Worm (Caenorhabditis elegans): ENCODE data around the gene npr-34.

npr-34 gene

DNA sequence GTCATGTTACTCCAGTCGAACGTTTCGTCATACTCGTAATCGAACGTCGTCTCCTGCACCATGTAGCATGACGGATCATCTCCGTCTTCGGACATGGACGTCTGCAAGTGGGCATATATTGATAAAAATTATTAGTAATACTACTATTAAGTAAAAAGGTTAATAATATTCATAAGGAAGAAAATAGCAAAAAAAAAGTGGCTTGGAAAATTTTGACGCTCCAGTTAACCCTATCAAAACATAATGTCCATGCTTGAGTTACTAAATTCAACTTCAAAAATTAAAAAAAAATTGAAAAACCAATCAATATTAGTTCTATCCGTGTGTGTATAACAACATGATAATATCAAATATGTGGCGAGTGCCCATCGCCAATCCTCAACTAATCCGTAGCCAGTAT is at the start of gene npr-34:
npr-34 (minus strand) TSS at position 101 of the 400 bp plus-strand sequence.
- TF ChIP-seq nhr-12 (tag; optimal IDR thresholded peaks at IDR 0.05), result no peak
- no peak for TF ChIP-seq nhr-76 (tag; optimal IDR thresholded peaks at IDR 0.05)
- no peak for TF ChIP-seq ces-1 (GFP tag; optimal IDR thresholded peaks at IDR 0.05)
- TF ChIP-seq zip-8 (tag; optimal IDR thresholded peaks at IDR 0.05), result no peak
- TF ChIP-seq tbx-8 (GFP tag; optimal IDR thresholded peaks at IDR 0.05), result no peak

DNA sequence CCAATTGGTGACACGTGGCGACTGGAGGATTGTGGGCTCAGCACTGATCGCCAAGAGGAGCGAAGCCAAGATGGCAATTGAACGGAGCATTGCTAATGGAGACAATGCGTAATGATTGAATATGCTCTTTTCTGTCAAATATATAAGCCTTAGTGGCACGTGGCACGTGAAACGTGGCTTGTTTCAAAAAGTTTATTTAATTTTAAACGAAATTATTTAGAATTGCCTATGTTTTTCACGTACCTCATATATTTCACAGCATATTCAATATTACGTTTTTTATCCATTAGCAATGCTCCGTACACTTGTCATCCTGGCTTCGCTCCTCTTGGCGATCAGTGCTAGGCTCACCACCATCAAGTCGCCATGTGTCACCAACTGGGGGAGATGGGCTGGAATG is 46.9 kb upstream of the npr-34 start, which contains the start of gene Y54E2A.9:
Y54E2A.9 (minus strand) TSS at position 101 of the 400 bp plus-strand sequence.
- no peak for TF ChIP-seq snpc-4 (tag; optimal IDR thresholded peaks at IDR 0.05)
- TF ChIP-seq mep-1 (tag; optimal IDR thresholded peaks at IDR 0.05), result no peak
- no peak for TF ChIP-seq elt-1 (tag; optimal IDR thresholded peaks at IDR 0.05; ENCODE audit: borderline replicate concordance, insufficient read depth)
- TF ChIP-seq ces-1 (GFP tag; optimal IDR thresholded peaks at IDR 0.05), result no peak
- TF ChIP-seq lsy-2 (tag; optimal IDR thresholded peaks at IDR 0.05), result no peak
- no peak for TF ChIP-seq ceh-39 (tag; optimal IDR thresholded peaks at IDR 0.05)
- TF ChIP-seq bed-3 (GFP tag; optimal IDR thresholded peaks at IDR 0.05), result no peak
- no peak for TF ChIP-seq mab-5 (tag; optimal IDR thresholded peaks at IDR 0.05)

DNA sequence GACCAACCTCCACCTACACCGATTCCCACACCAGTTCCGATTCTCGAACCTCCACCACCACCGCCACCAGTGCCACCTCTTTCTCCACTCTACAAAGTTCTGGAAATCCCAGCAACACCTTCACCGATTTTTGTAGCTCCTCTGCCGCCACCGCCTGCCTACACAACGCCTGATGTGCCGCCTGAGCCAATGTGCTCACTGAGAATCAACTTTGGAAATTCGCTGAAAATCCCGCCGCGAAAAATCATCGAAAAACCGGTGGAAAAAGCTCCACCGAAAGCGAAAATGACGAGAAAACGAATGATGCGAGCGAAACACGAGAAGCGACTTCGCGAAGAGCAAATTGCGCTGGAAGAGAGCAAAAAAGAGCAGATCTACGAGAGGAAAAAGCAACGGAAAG is 40.8 kb upstream of the npr-34 start:
- TF ChIP-seq snpc-4 (tag; optimal IDR thresholded peaks at IDR 0.05), result no peak
- TF ChIP-seq elt-3 (tag; optimal IDR thresholded peaks at IDR 0.05), result no peak
- no peak for TF ChIP-seq flh-1 (GFP tag; optimal IDR thresholded peaks at IDR 0.05)
- TF ChIP-seq zip-8 (tag; optimal IDR thresholded peaks at IDR 0.05), result no peak
- TF ChIP-seq hlh-1 (tag; optimal IDR thresholded peaks at IDR 0.05), result no peak
- no peak for TF ChIP-seq unc-62 (GFP tag; optimal IDR thresholded peaks at IDR 0.05)
- no peak for TF ChIP-seq mls-2 (tag; optimal IDR thresholded peaks at IDR 0.05)
- TF ChIP-seq M03D4.4 (tag; optimal IDR thresholded peaks at IDR 0.05), result no peak

DNA sequence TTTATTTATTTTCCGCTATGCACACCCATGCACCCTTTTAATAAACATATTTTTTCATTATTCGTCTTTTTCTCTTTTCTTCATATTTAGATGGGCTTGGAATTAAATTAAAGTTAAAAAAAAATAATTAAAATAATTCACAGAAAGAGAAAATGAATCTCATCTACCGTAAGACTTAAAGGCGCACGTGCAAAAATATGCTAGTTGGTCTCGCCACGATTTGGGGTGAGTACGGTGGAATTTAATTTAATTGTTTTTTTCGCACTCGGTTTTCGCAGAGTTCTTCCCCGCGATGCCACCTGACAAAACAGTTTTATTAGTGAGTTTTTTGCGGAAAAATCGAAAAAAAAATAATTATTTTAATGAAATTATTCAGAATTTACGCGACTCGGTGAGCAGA is 39.0 kb upstream of the npr-34 start, which contains the start of gene Y54E2A.8:
Y54E2A.8 (plus strand) TSS at position 254 of the 400 bp plus-strand sequence.
- TF ChIP-seq bed-3 (GFP tag; optimal IDR thresholded peaks at IDR 0.05) (no peak), ces-1 (GFP tag; optimal IDR thresholded peaks at IDR 0.05) (no peak), elt-3 (tag; optimal IDR thresholded peaks at IDR 0.05) (no peak), hlh-1 (tag; optimal IDR thresholded peaks at IDR 0.05) (no peak), lsy-2 (tag; optimal IDR thresholded peaks at IDR 0.05) (no peak), nhr-28 (tag; optimal IDR thresholded peaks at IDR 0.05) (no peak), ceh-83 (GFP tag; optimal IDR thresholded peaks at IDR 0.05) (no peak), nhr-237 (tag; optimal IDR thresholded peaks at IDR 0.05) (no peak), snpc-4 (tag; optimal IDR thresholded peaks at IDR 0.05) (no peak), unc-120 (tag; optimal IDR thresholded peaks at IDR 0.05; ENCODE audit: poor library complexity, severe bottlenecking) (no peak), unc-39 (tag; optimal IDR thresholded peaks at IDR 0.05) (no peak), sem-2 (GFP tag; optimal IDR thresholded peaks at IDR 0.05) (no peak), drap-1 (GFP tag; optimal IDR thresholded peaks at IDR 0.05) (no peak), nhr-12 (tag; optimal IDR thresholded peaks at IDR 0.05) (no peak), nhr-76 (tag; optimal IDR thresholded peaks at IDR 0.05) (no peak), blmp-1 (tag; optimal IDR thresholded peaks at IDR 0.05) (no peak)

DNA sequence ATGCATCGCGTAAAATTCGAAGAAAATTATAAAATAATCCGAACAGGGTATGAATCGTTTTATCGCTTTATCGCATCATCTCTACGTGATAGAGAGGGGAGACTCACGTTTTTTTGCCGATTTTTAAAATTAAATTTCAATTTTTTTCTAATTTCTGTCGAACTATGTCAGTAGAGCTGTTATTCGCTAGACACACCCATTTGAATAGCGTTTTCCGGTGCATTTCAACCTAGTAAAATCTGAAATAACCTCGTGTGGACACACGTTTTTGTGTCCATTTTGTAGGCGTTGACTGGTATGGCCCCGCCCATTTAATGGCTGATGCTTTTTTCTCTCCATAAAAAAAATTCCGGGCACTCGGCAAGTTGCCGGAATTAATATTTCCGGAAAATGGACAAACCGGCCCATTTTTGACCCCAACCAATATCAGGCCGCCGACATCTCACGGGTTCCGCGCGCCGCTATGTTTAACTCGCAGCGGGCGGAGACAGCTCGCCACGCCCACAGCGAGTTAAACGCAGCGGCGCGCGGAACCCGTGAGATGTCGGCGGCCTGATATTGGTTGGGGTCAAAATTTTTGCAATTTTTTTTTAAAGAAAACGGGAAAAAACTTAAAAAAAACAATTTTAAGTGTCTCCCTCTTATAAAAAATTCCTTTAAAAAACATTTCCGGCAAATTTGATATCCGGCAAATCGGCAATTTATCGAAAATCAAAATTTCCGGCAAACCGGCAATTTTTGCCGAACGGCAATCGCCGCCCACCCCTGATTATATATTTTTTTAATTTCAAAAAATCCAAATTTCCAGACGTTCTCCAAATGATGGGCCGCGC is 34.1 kb upstream of the npr-34 start, which contains the start of gene Y54E2A.7:
Y54E2A.7 (minus strand) TSS at position 51 of the 833 bp plus-strand sequence.
- no peak for TF ChIP-seq ceh-39 (tag; optimal IDR thresholded peaks at IDR 0.05)
- TF ChIP-seq zip-8 (tag; optimal IDR thresholded peaks at IDR 0.05), result no peak
- TF ChIP-seq snpc-4 (tag; optimal IDR thresholded peaks at IDR 0.05), result no peak
- no peak for TF ChIP-seq sem-2 (GFP tag; optimal IDR thresholded peaks at IDR 0.05)
- no peak for TF ChIP-seq blmp-1 (tag; optimal IDR thresholded peaks at IDR 0.05)
- TF ChIP-seq ztf-11 (tag; optimal IDR thresholded peaks at IDR 0.05), result no peak

DNA sequence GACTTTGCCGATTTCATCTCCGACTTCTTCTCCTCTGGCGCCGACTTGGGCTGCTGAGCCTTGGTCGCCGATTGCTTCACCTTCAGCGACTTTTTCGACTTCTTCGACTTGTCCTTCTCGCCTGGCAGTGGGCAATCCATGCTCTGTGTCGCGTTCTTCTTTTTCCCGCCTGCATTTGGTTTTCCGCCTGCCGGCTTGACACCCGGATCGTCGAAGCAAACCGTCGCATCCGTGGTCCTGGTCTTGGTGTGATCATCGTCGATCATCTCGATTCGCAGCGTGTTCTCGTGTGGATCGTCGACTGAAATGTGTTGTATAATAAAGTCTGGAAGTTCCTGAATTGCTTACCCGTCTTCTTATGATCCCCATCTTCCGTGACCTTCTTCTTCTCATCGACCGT is 33.1 kb upstream of the npr-34 start:
- TF ChIP-seq lin-13 (tag; optimal IDR thresholded peaks at IDR 0.05) (no peak), ceh-39 (tag; optimal IDR thresholded peaks at IDR 0.05) (no peak), ceh-43 (GFP tag; optimal IDR thresholded peaks at IDR 0.05) (no peak), ham-2 (GFP tag; optimal IDR thresholded peaks at IDR 0.05) (no peak), mab-5 (tag; optimal IDR thresholded peaks at IDR 0.05) (no peak), ztf-11 (tag; optimal IDR thresholded peaks at IDR 0.05) (no peak), M03D4.4 (tag; optimal IDR thresholded peaks at IDR 0.05) (no peak), lsy-2 (tag; optimal IDR thresholded peaks at IDR 0.05) (no peak), snpc-4 (tag; optimal IDR thresholded peaks at IDR 0.05) (no peak), tbx-8 (GFP tag; optimal IDR thresholded peaks at IDR 0.05) (no peak), elt-1 (tag; optimal IDR thresholded peaks at IDR 0.05; ENCODE audit: borderline replicate concordance, insufficient read depth) (no peak), mep-1 (tag; optimal IDR thresholded peaks at IDR 0.05) (no peak), blmp-1 (tag; optimal IDR thresholded peaks at IDR 0.05) (no peak), ceh-83 (GFP tag; optimal IDR thresholded peaks at IDR 0.05) (no peak), nhr-76 (tag; optimal IDR thresholded peaks at IDR 0.05) (no peak), nhr-12 (tag; optimal IDR thresholded peaks at IDR 0.05) (no peak), bed-3 (GFP tag; optimal IDR thresholded peaks at IDR 0.05) (no peak), mls-2 (tag; optimal IDR thresholded peaks at IDR 0.05) (no peak)
